Worm (Caenorhabditis elegans) whole organism, young adult: ENCODE data around the gene nhr-187.

Experiments used
- B0336.3 ChIP-seq: fragments of 200-800 bp; sonication (Bioruptor generic); IDR thresholded peaks from 2 replicates; pipeline ENCODE4 v1.3.6; 2022; ENCODE audit warnings: missing genetic modification characterization, missing compliant biosample characterization
- F10E7.11 ChIP-seq: sonication (generic microtip); optimal IDR thresholded peaks from 2 replicates; lab custom pipeline; 2017; ENCODE audit warnings: mild to moderate bottlenecking, missing genetic modification characterization, moderate library complexity, missing compliant biosample characterization
- F33H1.4 ChIP-seq: fragments of 200-800 bp; sonication (Bioruptor generic); IDR thresholded peaks from 2 replicates; pipeline ENCODE4 v1.3.6; 2022; ENCODE audit warnings: missing genetic modification reagents, missing genetic modification characterization, missing compliant biosample characterization
- F39B2.1 ChIP-seq: fragments of 200-800 bp; sonication (Bioruptor generic); IDR thresholded peaks from 2 replicates; pipeline ENCODE4 v1.3.6; 2022; ENCODE audit warnings: missing genetic modification reagents, missing genetic modification characterization, missing compliant biosample characterization
- F55B11.4 ChIP-seq: sonication (generic microtip); optimal IDR thresholded peaks from 2 replicates; lab custom pipeline; 2016; ENCODE audit warnings: missing compliant biosample characterization, missing genetic modification characterization, borderline replicate concordance; ENCODE audit not compliant: insufficient read depth
- F57C9.4 ChIP-seq: sonication (generic microtip); optimal IDR thresholded peaks from 2 replicates; lab custom pipeline; 2017; ENCODE audit warnings: mild to moderate bottlenecking, missing genetic modification characterization, missing compliant biosample characterization
- T26A5.8 ChIP-seq: sonication (generic microtip); optimal IDR thresholded peaks from 2 replicates; lab custom pipeline; 2016; ENCODE audit warnings: missing genetic modification characterization, missing compliant biosample characterization
- Y56A3A.18 ChIP-seq: fragments of 200-800 bp; sonication (Bioruptor generic); IDR thresholded peaks from 2 replicates; pipeline ENCODE4 v1.3.6; 2022; ENCODE audit warnings: missing genetic modification reagents, missing genetic modification characterization, missing compliant biosample characterization
- attf-6 ChIP-seq: fragments of 200-800 bp; sonication (Bioruptor generic); IDR thresholded peaks from 2 replicates; pipeline ENCODE4 v1.3.6; 2022; ENCODE audit warnings: missing genetic modification reagents, missing genetic modification characterization, missing compliant biosample characterization
- ccch-3 ChIP-seq: fragments of 200-800 bp; sonication (Bioruptor generic); optimal IDR thresholded peaks from 2 replicates; lab custom pipeline; 2018; ENCODE audit warnings: mild to moderate bottlenecking, missing genetic modification characterization, missing compliant biosample characterization
- cebp-2 ChIP-seq: fragments of 200-800 bp; sonication (Bioruptor generic); IDR thresholded peaks from 2 replicates; pipeline ENCODE4 v1.3.6; 2022; ENCODE audit warnings: missing genetic modification characterization, missing compliant biosample characterization
- ceh-27 ChIP-seq: fragments of 200-800 bp; sonication (Bioruptor generic); optimal IDR thresholded peaks from 2 replicates; lab custom pipeline; 2018; ENCODE audit warnings: mild to moderate bottlenecking, missing genetic modification characterization, moderate library complexity, missing compliant biosample characterization
- ceh-58 ChIP-seq: fragments of 200-800 bp; sonication (Bioruptor generic); IDR thresholded peaks from 2 replicates; pipeline ENCODE4 v1.3.6; 2022; ENCODE audit warnings: missing genetic modification characterization, missing compliant biosample characterization
- chd-7 ChIP-seq: sonication (generic microtip); optimal IDR thresholded peaks from 2 replicates; lab custom pipeline; 2016; ENCODE audit warnings: mild to moderate bottlenecking, missing genetic modification characterization, moderate library complexity, missing compliant biosample characterization
- dox-1 ChIP-seq: fragments of 200-800 bp; sonication (Bioruptor generic); IDR thresholded peaks from 2 replicates; pipeline ENCODE4 v1.3.6; 2022; ENCODE audit warnings: missing genetic modification reagents, missing genetic modification characterization, missing compliant biosample characterization
- dpl-1 ChIP-seq: fragments of 150-350 bp; optimal IDR thresholded peaks from 2 replicates; lab custom pipeline; 2014; ENCODE audit warnings: missing biosample characterization, missing genetic modification reagents, missing genetic modification characterization
- egl-18 ChIP-seq: fragments of 200-800 bp; sonication (Bioruptor generic); IDR thresholded peaks from 2 replicates; pipeline ENCODE4 v1.3.6; 2022; ENCODE audit warnings: missing genetic modification reagents, missing genetic modification characterization, missing compliant biosample characterization
- egl-44 ChIP-seq: fragments of 200-800 bp; sonication (Bioruptor generic); IDR thresholded peaks from 2 replicates; pipeline ENCODE4 v1.3.6; 2022; ENCODE audit warnings: missing genetic modification reagents, missing genetic modification characterization, missing compliant biosample characterization
- lir-1 ChIP-seq: fragments of 200-800 bp; sonication (Bioruptor generic); conservative IDR thresholded peaks from 2 replicates; pipeline ENCODE4 v1.3.6; 2022; ENCODE audit warnings: missing genetic modification reagents, missing genetic modification characterization, missing compliant biosample characterization
- lsl-1 ChIP-seq: fragments of 200-800 bp; sonication (Bioruptor generic); optimal IDR thresholded peaks from 2 replicates; lab custom pipeline; 2018; ENCODE audit warnings: mild to moderate bottlenecking, missing genetic modification characterization, moderate library complexity, missing compliant biosample characterization
- lsy-27 ChIP-seq: sonication (generic microtip); optimal IDR thresholded peaks from 2 replicates; lab custom pipeline; 2017; ENCODE audit warnings: missing genetic modification characterization, mild to moderate bottlenecking, missing compliant biosample characterization, antibody characterized with exemption, missing genotype, borderline replicate concordance; ENCODE audit not compliant: insufficient read depth
- madf-10 ChIP-seq: sonication (generic microtip); optimal IDR thresholded peaks from 2 replicates; lab custom pipeline; 2016; ENCODE audit warnings: mild to moderate bottlenecking, missing genetic modification characterization, missing compliant biosample characterization
- madf-8 ChIP-seq: fragments of 200-800 bp; sonication (Bioruptor generic); conservative IDR thresholded peaks from 2 replicates; pipeline ENCODE4 v1.3.6; 2022; ENCODE audit warnings: missing genetic modification reagents, missing genetic modification characterization, missing compliant biosample characterization
- mxl-1 ChIP-seq: sonication (generic microtip); optimal IDR thresholded peaks from 2 replicates; lab custom pipeline; 2016; ENCODE audit warnings: missing genetic modification characterization, missing compliant biosample characterization
- nfya-1 ChIP-seq: sonication (generic microtip); optimal IDR thresholded peaks from 2 replicates; lab custom pipeline; 2017; ENCODE audit warnings: antibody characterized with exemption, missing compliant biosample characterization, missing genetic modification characterization, borderline replicate concordance; ENCODE audit not compliant: insufficient read depth
- nfya-2 ChIP-seq: fragments of 200-800 bp; sonication (Bioruptor generic); IDR thresholded peaks from 2 replicates; pipeline ENCODE4 v1.3.6; 2022; ENCODE audit warnings: missing genetic modification reagents, missing genetic modification characterization, missing compliant biosample characterization
- nhr-120 ChIP-seq: fragments of 200-800 bp; sonication (Bioruptor generic); IDR thresholded peaks from 2 replicates; pipeline ENCODE4 v1.3.6; 2022; ENCODE audit warnings: missing genetic modification characterization, missing compliant biosample characterization
- nhr-80 ChIP-seq: sonication (generic microtip); optimal IDR thresholded peaks from 2 replicates; lab custom pipeline; 2016; ENCODE audit warnings: missing genetic modification characterization, missing compliant biosample characterization
- pha-4 ChIP-seq: fragments of 150-350 bp; sonication (generic microtip); optimal IDR thresholded peaks from 2 replicates; lab custom pipeline; 2014; ENCODE audit warnings: missing biosample characterization, missing genetic modification reagents, missing genetic modification characterization
- rcor-1 ChIP-seq: fragments of 200-800 bp; sonication (Bioruptor generic); IDR thresholded peaks from 2 replicates; pipeline ENCODE4 v1.3.6; 2022; ENCODE audit warnings: missing genetic modification reagents, missing genetic modification characterization, missing compliant biosample characterization
- sdz-38 ChIP-seq: sonication (generic microtip); optimal IDR thresholded peaks from 2 replicates; lab custom pipeline; 2016; ENCODE audit warnings: missing genotype, missing genetic modification characterization, missing compliant biosample characterization
- sea-2 ChIP-seq: fragments of 200-800 bp; sonication (Bioruptor generic); IDR thresholded peaks from 2 replicates; pipeline ENCODE4 v1.3.6; 2022; ENCODE audit warnings: missing genetic modification characterization, missing compliant biosample characterization
- snpc-1.3 ChIP-seq: sonication (generic microtip); optimal IDR thresholded peaks from 2 replicates; lab custom pipeline; 2017; ENCODE audit warnings: missing genetic modification characterization, mild to moderate bottlenecking, missing compliant biosample characterization, antibody characterized with exemption, moderate library complexity, missing genotype, missing genetic modification reagents; ENCODE audit not compliant: insufficient read depth
- sptf-2 ChIP-seq: fragments of 200-800 bp; sonication (Bioruptor generic); optimal IDR thresholded peaks from 2 replicates; lab custom pipeline; 2018; ENCODE audit warnings: mild to moderate bottlenecking, missing genetic modification characterization, missing compliant biosample characterization
- unc-130 ChIP-seq: sonication (generic microtip); optimal IDR thresholded peaks from 2 replicates; lab custom pipeline; 2016; ENCODE audit warnings: missing genetic modification reagents, missing genetic modification characterization, missing compliant biosample characterization
- ztf-28 ChIP-seq: fragments of 200-800 bp; sonication (Bioruptor generic); IDR thresholded peaks from 2 replicates; pipeline ENCODE4 v1.3.6; 2022; ENCODE audit warnings: missing genetic modification reagents, missing genetic modification characterization, missing compliant biosample characterization
- ztf-3 ChIP-seq: fragments of 200-800 bp; sonication (Bioruptor generic); optimal IDR thresholded peaks from 2 replicates; lab custom pipeline; 2018; ENCODE audit warnings: mild to moderate bottlenecking, missing genetic modification characterization, missing compliant biosample characterization

nhr-187 gene

ce11 chrV:3851760-3852159, 11.0 kb downstream of the nhr-187 start:
- TF ChIP-seq nhr-80 (tag; lab: Kevin White, UChicago) (peak; percentile 64), chd-7 (no peak), F57C9.4 (tag; lab: Kevin White, UChicago) (no peak), nhr-120 (GFP tag; lab: Robert Waterston, UW) (no peak)

- TF ChIP-seq lsl-1 (GFP tag; lab: Kevin White, UChicago): no peak
- no peak for TF ChIP-seq rcor-1 (GFP tag; lab: Robert Waterston, UW)
- TF ChIP-seq sptf-2 (GFP tag; lab: Kevin White, UChicago): no peak
- TF ChIP-seq ztf-3 (GFP tag; lab: Kevin White, UChicago): no peak
- no peak for TF ChIP-seq nfya-1 (tag; lab: Kevin White, UChicago)
- TF ChIP-seq chd-7: no peak
- TF ChIP-seq B0336.3: no peak
- no peak for TF ChIP-seq egl-44
- TF ChIP-seq pha-4 (tag; lab: Kevin White, UChicago): no peak
- TF ChIP-seq F33H1.4 (GFP tag; lab: Robert Waterston, UW): no peak
- TF ChIP-seq lsy-27 (tag; lab: Kevin White, UChicago): no peak
- no peak for TF ChIP-seq sea-2 (GFP tag; lab: Robert Waterston, UW)
- no peak for TF ChIP-seq ztf-28 (GFP tag; lab: Robert Waterston, UW)
- no peak for TF ChIP-seq lir-1
- no peak for TF ChIP-seq ceh-27 (GFP tag; lab: Kevin White, UChicago)
- TF ChIP-seq ccch-3: no peak
- no peak for TF ChIP-seq madf-8 (GFP tag; lab: Robert Waterston, UW)
- TF ChIP-seq attf-6 (GFP tag; lab: Robert Waterston, UW): no peak
- no peak for TF ChIP-seq F55B11.4 (tag; lab: Kevin White, UChicago)
- TF ChIP-seq cebp-2: no peak
Observed at ce11 chrV:3847268-3847667, 15.5 kb downstream of the nhr-187 start, which contains the start of gene nhr-185. Gene nhr-185, minus strand, starts transcription at chrV:3847368.

- TF ChIP-seq nfya-2 (no peak), nhr-80 (tag; lab: Kevin White, UChicago) (peak; percentile 22)
- TF ChIP-seq, all 124 proteins: peak for 1
Observed at ce11 chrV:3843926-3844325, 18.8 kb downstream of the nhr-187 start, which contains the start of gene ugt-32. Gene ugt-32, minus strand, starts transcription at chrV:3844007.

ce11 chrV:3841462-3841861, 21.3 kb downstream of the nhr-187 start:
- TF ChIP-seq dox-1 (GFP tag; lab: Robert Waterston, UW): 0 out of 2 replicates have a peak, but pooled peaks have one; percentile 1
- no peak for TF ChIP-seq sdz-38 (tag; lab: Kevin White, UChicago)
- TF ChIP-seq nhr-80 (tag; lab: Kevin White, UChicago): peak; percentile 40
- TF ChIP-seq dpl-1 (GFP tag; lab: Kevin White, UChicago): no peak
- TF ChIP-seq snpc-1.3: no peak
- TF ChIP-seq cebp-2: no peak

- TF ChIP-seq mxl-1 (tag; lab: Kevin White, UChicago) (no peak), T26A5.8 (tag; lab: Kevin White, UChicago) (no peak), ceh-58 (GFP tag; lab: Robert Waterston, UW) (no peak), egl-18 (GFP tag; lab: Robert Waterston, UW) (no peak), madf-10 (no peak), unc-130 (GFP tag; lab: Kevin White, UChicago) (no peak), F10E7.11 (no peak), F39B2.1 (GFP tag; lab: Robert Waterston, UW) (no peak), Y56A3A.18 (GFP tag; lab: Robert Waterston, UW) (no peak)
Observed at ce11 chrV:3832661-3833060, 30.1 kb downstream of the nhr-187 start.
